Worm (Caenorhabditis elegans): ENCODE data around the gene wdfy-3.
"Not testable (repeated sequence)": the region's sequence is repeated elsewhere in the genome, so short reads cannot be mapped to it uniquely, and the experiment has no call there.

The wdfy-3 gene

ce11 chrIV:12621483-12622078 lies 31.6 kb upstream of the wdfy-3 start:
- TF ChIP-seq pes-1 (GFP tag; IDR thresholded peaks at IDR 0.05), result 0 out of 2 replicates have a peak, but pooled peaks have one; percentile 8

- TF ChIP-seq flt-1 (GFP tag; IDR thresholded peaks at IDR 0.05), result no peak
- TF ChIP-seq tbx-11 (GFP tag; IDR thresholded peaks at IDR 0.05), result no peak
- no peak for TF ChIP-seq ets-7 (tag; optimal IDR thresholded peaks at IDR 0.05)
- TF ChIP-seq hmg-4 (GFP tag; optimal IDR thresholded peaks at IDR 0.05), result no peak
- TF ChIP-seq tbx-37 (GFP tag; conservative IDR thresholded peaks at IDR 0.05), result no peak
Observed at ce11 chrIV:12630922-12631321, 22.3 kb upstream of the wdfy-3 start, which contains the start of gene ark-1. Gene ark-1, minus strand, starts transcription at chrIV:12631022.

DNA sequence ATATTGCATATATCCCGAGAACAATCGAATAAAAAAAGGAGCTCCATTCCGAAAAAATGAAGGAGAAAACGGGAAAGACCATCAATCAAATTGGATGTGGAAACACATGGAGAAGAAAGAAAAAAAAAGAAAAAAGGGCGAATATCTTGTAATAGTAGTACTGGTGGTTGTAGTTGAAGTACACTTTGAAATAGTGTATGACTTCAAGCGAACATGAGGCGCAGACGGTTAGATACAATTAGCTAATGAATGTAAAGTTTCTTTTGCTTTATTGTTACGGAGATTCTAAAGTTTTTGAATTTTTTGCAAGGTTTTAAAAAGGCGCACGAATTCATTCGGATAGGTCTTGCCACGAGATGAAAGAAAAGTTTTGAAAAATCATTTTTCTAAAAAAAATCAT lies 20.8 kb upstream of the wdfy-3 start:
- TF ChIP-seq flt-1 (GFP tag; IDR thresholded peaks at IDR 0.05) (no peak), hmbx-1 (tag; optimal IDR thresholded peaks at IDR 0.05) (no peak), ceh-36 (tag; optimal IDR thresholded peaks at IDR 0.05) (no peak)

ce11 chrIV:12633825-12634224 lies 19.4 kb upstream of the wdfy-3 start:
- no peak for TF ChIP-seq ets-7 (tag; optimal IDR thresholded peaks at IDR 0.05)
- TF ChIP-seq B0310.2 (tag; optimal IDR thresholded peaks at IDR 0.05), result no peak
- TF ChIP-seq pes-1 (GFP tag; IDR thresholded peaks at IDR 0.05), result no peak

DNA sequence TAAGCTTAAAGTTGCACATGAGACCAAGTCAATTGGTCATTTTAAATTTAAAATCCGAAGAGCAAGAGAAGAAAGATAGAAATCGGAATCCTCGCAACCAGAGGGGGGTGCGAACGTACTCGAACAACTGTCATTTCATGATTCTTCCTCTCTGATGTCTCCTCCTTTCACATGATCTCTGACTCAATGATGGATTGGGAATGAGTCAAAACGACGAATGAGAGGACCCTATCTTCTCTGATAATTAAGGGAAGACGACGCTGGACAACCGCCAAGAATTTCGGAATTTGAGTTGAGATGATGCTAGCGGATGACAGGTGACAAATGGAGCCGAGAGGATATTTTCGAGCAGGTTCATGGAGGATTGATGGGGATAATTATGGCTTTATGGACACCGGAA lies 15.9 kb upstream of the wdfy-3 start:
- TF ChIP-seq scrt-1 (GFP tag; IDR thresholded peaks at IDR 0.05), result no peak
- TF ChIP-seq ets-7 (tag; optimal IDR thresholded peaks at IDR 0.05), result no peak
- TF ChIP-seq tbx-37 (GFP tag; conservative IDR thresholded peaks at IDR 0.05), result no peak
- TF ChIP-seq tra-4 (tag; optimal IDR thresholded peaks at IDR 0.05), result no peak
- TF ChIP-seq hmg-4 (GFP tag; optimal IDR thresholded peaks at IDR 0.05), result no peak
- no peak for TF ChIP-seq aly-1 (tag; optimal IDR thresholded peaks at IDR 0.05)
- TF ChIP-seq B0310.2 (tag; optimal IDR thresholded peaks at IDR 0.05), result no peak
- no peak for TF ChIP-seq flt-1 (GFP tag; IDR thresholded peaks at IDR 0.05)
- no peak for TF ChIP-seq ceh-13 (GFP tag; optimal IDR thresholded peaks at IDR 0.05)
- TF ChIP-seq F13C5.2 (tag; optimal IDR thresholded peaks at IDR 0.05), result no peak
- TF ChIP-seq tbx-11 (GFP tag; IDR thresholded peaks at IDR 0.05), result no peak
- TF ChIP-seq ceh-36 (tag; optimal IDR thresholded peaks at IDR 0.05), result no peak
- no peak for TF ChIP-seq ama-1 (optimal IDR thresholded peaks at IDR 0.05)
- no peak for TF ChIP-seq sea-1 (GFP tag; conservative IDR thresholded peaks at IDR 0.05)
- TF ChIP-seq pes-1 (GFP tag; IDR thresholded peaks at IDR 0.05), result no peak

DNA sequence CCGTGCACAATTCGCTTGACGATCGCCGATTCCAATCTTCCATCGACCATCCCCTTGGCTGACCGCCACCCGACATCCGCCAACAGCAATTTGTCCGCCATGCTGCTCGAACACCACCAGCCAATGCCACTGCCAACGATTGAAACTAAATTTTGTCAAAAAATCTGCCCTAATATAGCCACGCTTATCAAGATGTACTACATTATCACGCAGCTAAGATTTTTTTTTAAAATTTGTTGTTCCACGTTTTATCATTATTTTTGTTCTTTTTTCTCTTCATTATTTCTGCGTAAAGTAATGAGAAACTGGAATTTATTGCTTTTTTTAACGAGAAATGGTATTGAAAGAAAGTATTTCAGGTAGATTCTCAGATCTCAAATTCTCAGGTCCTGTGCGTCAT lies 13.9 kb upstream of the wdfy-3 start, which contains the start of gene C26H9A.3:
Gene C26H9A.3 (minus strand): TSS at position 101 of the 400 bp plus-strand sequence.
- TF ChIP-seq tra-4 (tag; optimal IDR thresholded peaks at IDR 0.05); ets-7 (tag; optimal IDR thresholded peaks at IDR 0.05); pes-1 (GFP tag; IDR thresholded peaks at IDR 0.05): not testable (repeated sequence)

DNA sequence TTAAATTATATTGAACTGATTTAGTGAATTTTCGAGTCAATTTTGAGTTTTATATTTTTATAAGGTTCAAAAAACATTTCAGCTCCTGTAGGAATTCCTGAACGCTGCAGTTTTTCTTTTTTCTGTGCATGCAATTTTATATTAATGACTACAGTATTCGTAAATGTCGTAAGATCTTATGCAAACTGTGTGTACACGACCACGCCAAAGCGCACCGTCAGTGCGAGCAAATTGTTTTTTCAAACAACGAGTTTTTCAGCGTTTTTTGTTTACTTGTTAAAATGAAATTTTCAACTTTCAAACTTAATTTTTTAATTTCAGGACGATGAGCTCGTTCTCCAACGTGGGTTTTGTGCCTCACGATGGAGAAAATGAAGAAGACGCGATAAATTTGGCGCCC lies 13.1 kb upstream of the wdfy-3 start, which contains the start of gene vha-7:
Gene vha-7 (plus strand): TSS at position 326 of the 400 bp plus-strand sequence.
- no peak for TF ChIP-seq hnd-1 (tag; optimal IDR thresholded peaks at IDR 0.05)
- TF ChIP-seq hmg-4 (GFP tag; optimal IDR thresholded peaks at IDR 0.05), result no peak
- TF ChIP-seq tra-4 (tag; optimal IDR thresholded peaks at IDR 0.05), result no peak
- no peak for TF ChIP-seq tbx-11 (GFP tag; IDR thresholded peaks at IDR 0.05)
- TF ChIP-seq flt-1 (GFP tag; IDR thresholded peaks at IDR 0.05), result no peak
- TF ChIP-seq F13C5.2 (tag; optimal IDR thresholded peaks at IDR 0.05), result no peak
- TF ChIP-seq scrt-1 (GFP tag; IDR thresholded peaks at IDR 0.05), result no peak
- TF ChIP-seq B0310.2 (tag; optimal IDR thresholded peaks at IDR 0.05), result no peak
- no peak for TF ChIP-seq pes-1 (GFP tag; IDR thresholded peaks at IDR 0.05)
- no peak for TF ChIP-seq aly-1 (tag; optimal IDR thresholded peaks at IDR 0.05)
- no peak for TF ChIP-seq ets-7 (tag; optimal IDR thresholded peaks at IDR 0.05)
- TF ChIP-seq hmbx-1 (tag; optimal IDR thresholded peaks at IDR 0.05), result no peak
- no peak for TF ChIP-seq ceh-36 (tag; optimal IDR thresholded peaks at IDR 0.05)
- no peak for TF ChIP-seq tbx-37 (GFP tag; conservative IDR thresholded peaks at IDR 0.05)

- TF ChIP-seq ceh-36 (tag; optimal IDR thresholded peaks at IDR 0.05), result no peak
- no peak for TF ChIP-seq ceh-13 (GFP tag; optimal IDR thresholded peaks at IDR 0.05)
- TF ChIP-seq pes-1 (GFP tag; IDR thresholded peaks at IDR 0.05), result no peak
Observed at ce11 chrIV:12640875-12641860, 12.0 kb upstream of the wdfy-3 start.

DNA sequence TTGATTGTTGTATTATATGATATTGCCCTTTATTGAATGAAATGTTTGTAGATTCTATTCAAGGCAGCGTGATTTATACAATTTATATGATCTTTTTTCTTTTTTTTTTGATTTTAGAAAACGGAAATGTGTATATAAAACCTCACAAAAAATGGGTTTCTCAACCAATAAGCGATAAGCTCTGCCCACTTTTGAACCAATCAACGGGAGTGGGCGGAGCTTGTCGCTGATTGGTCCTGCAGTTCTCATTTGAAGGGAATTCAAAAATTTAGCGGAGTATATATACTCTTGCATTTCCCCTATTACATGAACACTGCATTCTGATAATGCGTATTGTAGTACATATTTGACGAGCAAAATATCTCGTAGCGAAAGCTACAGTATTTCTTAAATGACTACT lies 2.6 kb upstream of the wdfy-3 start:
- no peak for TF ChIP-seq hnd-1 (tag; optimal IDR thresholded peaks at IDR 0.05)
- no peak for TF ChIP-seq tbx-37 (GFP tag; conservative IDR thresholded peaks at IDR 0.05)
- no peak for TF ChIP-seq hmbx-1 (tag; optimal IDR thresholded peaks at IDR 0.05)
- TF ChIP-seq hmg-4 (GFP tag; optimal IDR thresholded peaks at IDR 0.05), result no peak
- no peak for TF ChIP-seq ceh-36 (tag; optimal IDR thresholded peaks at IDR 0.05)
- TF ChIP-seq B0310.2 (tag; optimal IDR thresholded peaks at IDR 0.05), result no peak
- no peak for TF ChIP-seq flt-1 (GFP tag; IDR thresholded peaks at IDR 0.05)
- no peak for TF ChIP-seq tbx-11 (GFP tag; IDR thresholded peaks at IDR 0.05)
- no peak for TF ChIP-seq F13C5.2 (tag; optimal IDR thresholded peaks at IDR 0.05)
- no peak for TF ChIP-seq pes-1 (GFP tag; IDR thresholded peaks at IDR 0.05)
